Worm (Caenorhabditis elegans) whole organism, young adult: ENCODE results near the gene T21C9.9.

Experiments used
- C06A6.2 ChIP-seq: fragments of 200-800 bp; sonication (Bioruptor generic); conservative IDR thresholded peaks from 2 replicates; pipeline ENCODE4 v1.3.6; 2022; ENCODE audit warnings: missing genetic modification characterization, missing compliant biosample characterization
- K11D2.4 ChIP-seq: fragments of 200-800 bp; sonication (Bioruptor generic); IDR thresholded peaks from 2 replicates; pipeline ENCODE4 v1.3.6; 2022; ENCODE audit warnings: missing genetic modification reagents, missing genetic modification characterization, missing compliant biosample characterization
- Y53F4B.3 ChIP-seq: fragments of 200-800 bp; sonication (Bioruptor generic); IDR thresholded peaks from 2 replicates; pipeline ENCODE4 v1.3.6; 2022; ENCODE audit warnings: missing genetic modification reagents, missing genetic modification characterization, missing compliant biosample characterization
- Y56A3A.18 ChIP-seq: fragments of 200-800 bp; sonication (Bioruptor generic); IDR thresholded peaks from 2 replicates; pipeline ENCODE4 v1.3.6; 2022; ENCODE audit warnings: missing genetic modification reagents, missing genetic modification characterization, missing compliant biosample characterization
- Y67H2A.10 ChIP-seq: fragments of 200-800 bp; sonication (Bioruptor generic); conservative IDR thresholded peaks from 2 replicates; pipeline ENCODE4 v1.3.6; 2022; ENCODE audit warnings: missing genetic modification reagents, missing genetic modification characterization, missing compliant biosample characterization
- atf-7 ChIP-seq: sonication (generic microtip); optimal IDR thresholded peaks from 2 replicates; lab custom pipeline; 2017; ENCODE audit warnings: mild to moderate bottlenecking, missing genetic modification characterization, missing compliant biosample characterization
- attf-6 ChIP-seq: fragments of 200-800 bp; sonication (Bioruptor generic); IDR thresholded peaks from 2 replicates; pipeline ENCODE4 v1.3.6; 2022; ENCODE audit warnings: missing genetic modification reagents, missing genetic modification characterization, missing compliant biosample characterization
- bed-2 ChIP-seq: fragments of 200-800 bp; sonication (Bioruptor generic); IDR thresholded peaks from 2 replicates; pipeline ENCODE4 v1.3.6; 2022; ENCODE audit warnings: missing genetic modification reagents, missing genetic modification characterization, missing compliant biosample characterization
- ccch-3 ChIP-seq: fragments of 200-800 bp; sonication (Bioruptor generic); optimal IDR thresholded peaks from 2 replicates; lab custom pipeline; 2018; ENCODE audit warnings: mild to moderate bottlenecking, missing genetic modification characterization, missing compliant biosample characterization
- ceh-79 ChIP-seq: sonication (generic microtip); optimal IDR thresholded peaks from 2 replicates; lab custom pipeline; 2017; ENCODE audit warnings: mild to moderate bottlenecking, missing genetic modification characterization, missing compliant biosample characterization
- dox-1 ChIP-seq: fragments of 200-800 bp; sonication (Bioruptor generic); IDR thresholded peaks from 2 replicates; pipeline ENCODE4 v1.3.6; 2022; ENCODE audit warnings: missing genetic modification reagents, missing genetic modification characterization, missing compliant biosample characterization
- dpff-1 ChIP-seq: sonication (generic microtip); optimal IDR thresholded peaks from 2 replicates; lab custom pipeline; 2017; ENCODE audit warnings: mild to moderate bottlenecking, missing genetic modification characterization, missing compliant biosample characterization
- dpl-1 ChIP-seq: fragments of 150-350 bp; optimal IDR thresholded peaks from 2 replicates; lab custom pipeline; 2014; ENCODE audit warnings: missing biosample characterization, missing genetic modification reagents, missing genetic modification characterization
- egl-44 ChIP-seq: fragments of 200-800 bp; sonication (Bioruptor generic); IDR thresholded peaks from 2 replicates; pipeline ENCODE4 v1.3.6; 2022; ENCODE audit warnings: missing genetic modification reagents, missing genetic modification characterization, missing compliant biosample characterization
- egrh-3 ChIP-seq: fragments of 200-800 bp; sonication (Bioruptor generic); IDR thresholded peaks from 2 replicates; pipeline ENCODE4 v1.3.6; 2022; ENCODE audit warnings: missing genetic modification reagents, missing genetic modification characterization, missing compliant biosample characterization
- ekl-4 ChIP-seq: fragments of 200-800 bp; sonication (Bioruptor generic); IDR thresholded peaks from 2 replicates; pipeline ENCODE4 v1.3.6; 2022; ENCODE audit warnings: missing genetic modification reagents, missing genetic modification characterization, missing compliant biosample characterization
- ets-4 ChIP-seq: fragments of 200-800 bp; sonication (Bioruptor generic); optimal IDR thresholded peaks from 2 replicates; lab custom pipeline; 2018; ENCODE audit warnings: mild to moderate bottlenecking, missing genetic modification characterization, missing compliant biosample characterization
- gei-17 ChIP-seq: fragments of 200-800 bp; sonication (Bioruptor generic); optimal IDR thresholded peaks from 2 replicates; lab custom pipeline; 2018; ENCODE audit warnings: mild to moderate bottlenecking, missing genetic modification characterization, missing compliant biosample characterization
- him-1 ChIP-seq: sonication (generic microtip); optimal IDR thresholded peaks from 2 replicates; lab custom pipeline; 2016; ENCODE audit warnings: missing genotype, missing genetic modification reagents, missing genetic modification characterization, missing compliant biosample characterization
- hlh-12 ChIP-seq: sonication (generic microtip); optimal IDR thresholded peaks from 2 replicates; lab custom pipeline; 2016; ENCODE audit warnings: missing genetic modification characterization, missing compliant biosample characterization
- hlh-26 ChIP-seq: fragments of 200-800 bp; sonication (Bioruptor generic); conservative IDR thresholded peaks from 2 replicates; pipeline ENCODE4 v1.3.6; 2022; ENCODE audit warnings: missing genetic modification reagents, missing genetic modification characterization, missing compliant biosample characterization
- lin-40 ChIP-seq: sonication (generic microtip); optimal IDR thresholded peaks from 2 replicates; lab custom pipeline; 2016; ENCODE audit warnings: missing genetic modification characterization, mild to moderate bottlenecking, missing compliant biosample characterization, missing genotype, missing genetic modification reagents
- lsl-1 ChIP-seq: fragments of 200-800 bp; sonication (Bioruptor generic); optimal IDR thresholded peaks from 2 replicates; lab custom pipeline; 2018; ENCODE audit warnings: mild to moderate bottlenecking, missing genetic modification characterization, moderate library complexity, missing compliant biosample characterization
- madf-3 ChIP-seq: fragments of 200-800 bp; sonication (Bioruptor generic); IDR thresholded peaks from 2 replicates; pipeline ENCODE4 v1.3.6; 2022; ENCODE audit warnings: missing genetic modification reagents, missing genetic modification characterization, missing compliant biosample characterization
- mxl-1 ChIP-seq: sonication (generic microtip); optimal IDR thresholded peaks from 2 replicates; lab custom pipeline; 2016; ENCODE audit warnings: missing genetic modification characterization, missing compliant biosample characterization
- nfyb-1 ChIP-seq: fragments of 200-800 bp; sonication (Bioruptor generic); IDR thresholded peaks from 2 replicates; pipeline ENCODE4 v1.3.6; 2022; ENCODE audit warnings: missing genetic modification reagents, missing genetic modification characterization, missing compliant biosample characterization
- nhr-27 ChIP-seq: fragments of 200-800 bp; sonication (Bioruptor generic); optimal IDR thresholded peaks from 2 replicates; lab custom pipeline; 2018; ENCODE audit warnings: mild to moderate bottlenecking, missing genetic modification characterization, moderate library complexity, missing compliant biosample characterization
- nhr-80 ChIP-seq: sonication (generic microtip); optimal IDR thresholded peaks from 2 replicates; lab custom pipeline; 2016; ENCODE audit warnings: missing genetic modification characterization, missing compliant biosample characterization
- rcor-1 ChIP-seq: fragments of 200-800 bp; sonication (Bioruptor generic); IDR thresholded peaks from 2 replicates; pipeline ENCODE4 v1.3.6; 2022; ENCODE audit warnings: missing genetic modification reagents, missing genetic modification characterization, missing compliant biosample characterization
- repo-1 ChIP-seq: sonication (generic microtip); optimal IDR thresholded peaks from 2 replicates; lab custom pipeline; 2017; ENCODE audit warnings: mild to moderate bottlenecking, missing genetic modification characterization, missing compliant biosample characterization
- snpc-1.3 ChIP-seq: sonication (generic microtip); optimal IDR thresholded peaks from 2 replicates; lab custom pipeline; 2017; ENCODE audit warnings: missing genetic modification characterization, mild to moderate bottlenecking, missing compliant biosample characterization, antibody characterized with exemption, moderate library complexity, missing genotype, missing genetic modification reagents; ENCODE audit not compliant: insufficient read depth
- snpc-4 ChIP-seq, 5 experiments: fragments of 150-350 bp in 1 of 5; sonication (generic microtip) in 4 of 5; optimal IDR thresholded peaks; 2 replicates each; lab custom pipeline; 2014 to 2018; ENCODE audit warnings: missing genetic modification characterization in 5 of 5, missing biosample characterization in 3 of 5, antibody characterized with exemption in 2 of 5, mild to moderate bottlenecking in 2 of 5, missing compliant biosample characterization in 2 of 5, missing genotype in 2 of 5, moderate library complexity in 2 of 5, missing genetic modification reagents in 1 of 5
- somi-1 ChIP-seq: fragments of 200-800 bp; sonication (Bioruptor generic); optimal IDR thresholded peaks from 2 replicates; lab custom pipeline; 2018; ENCODE audit warnings: mild to moderate bottlenecking, missing genetic modification characterization, missing compliant biosample characterization
- tlf-1 ChIP-seq: fragments of 200-800 bp; sonication (Bioruptor generic); optimal IDR thresholded peaks from 2 replicates; lab custom pipeline; 2018; ENCODE audit warnings: mild to moderate bottlenecking, missing genetic modification characterization, missing compliant biosample characterization
- xnd-1 ChIP-seq: sonication (generic microtip); optimal IDR thresholded peaks from 2 replicates; lab custom pipeline; 2016; ENCODE audit warnings: missing genotype, missing genetic modification reagents, missing genetic modification characterization, missing compliant biosample characterization
- ztf-22 ChIP-seq: fragments of 200-800 bp; sonication (Bioruptor generic); optimal IDR thresholded peaks from 2 replicates; lab custom pipeline; 2018; ENCODE audit warnings: mild to moderate bottlenecking, missing genetic modification characterization, moderate library complexity, missing compliant biosample characterization
- ztf-6 ChIP-seq: fragments of 200-800 bp; sonication (Bioruptor generic); IDR thresholded peaks from 2 replicates; pipeline ENCODE4 v1.3.6; 2022; ENCODE audit warnings: missing genetic modification reagents, missing genetic modification characterization, missing compliant biosample characterization

Gene T21C9.9

DNA sequence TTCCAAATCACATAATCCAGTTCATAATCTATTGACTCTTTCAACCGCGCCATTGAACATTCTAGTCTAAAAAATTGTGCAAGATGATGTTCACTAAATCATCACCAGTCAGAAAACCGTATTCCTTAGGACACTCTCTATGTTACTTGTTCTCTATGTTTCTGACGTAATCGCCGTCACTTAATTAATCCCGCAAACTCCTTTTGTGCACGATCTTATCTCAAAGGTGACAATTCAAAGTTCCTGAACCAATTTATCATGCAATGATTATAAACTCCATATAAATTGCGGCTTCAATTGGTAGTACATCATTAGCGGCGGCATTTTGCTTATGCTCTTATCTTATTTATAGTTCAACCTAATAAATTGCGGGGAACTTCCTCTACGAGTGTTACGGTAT, 29.6 kb downstream of the T21C9.9 start:
- TF ChIP-seq nhr-80 (tag; lab: Kevin White, UChicago) (peak; percentile 60), gei-17 (GFP tag; lab: Kevin White, UChicago) (no peak), ekl-4 (GFP tag; lab: Robert Waterston, UW) (no peak), egl-44 (GFP tag; lab: Robert Waterston, UW) (no peak), atf-7 (tag; lab: Kevin White, UChicago) (peak; percentile 63), him-1 (no peak), ztf-6 (GFP tag; lab: Robert Waterston, UW) (no peak), rcor-1 (no peak)

DNA sequence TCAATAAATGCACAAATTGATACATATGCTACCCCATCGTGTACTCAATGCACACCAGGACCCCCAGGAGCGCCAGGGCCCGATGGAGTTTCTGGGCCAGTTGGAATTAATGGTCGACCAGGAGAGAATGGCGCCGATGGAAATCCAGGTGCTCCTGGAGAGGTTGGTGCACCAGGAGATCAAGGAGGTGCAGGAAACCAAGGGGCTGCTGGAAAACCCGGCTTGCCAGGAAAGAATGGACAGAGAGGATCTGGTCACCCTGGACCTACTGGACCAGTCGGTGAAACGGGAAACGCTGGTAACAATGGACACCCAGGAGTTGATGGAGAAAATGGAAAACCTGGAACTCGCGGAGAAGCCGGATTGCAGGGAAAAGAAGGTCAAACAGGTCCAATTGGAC, 30.7 kb downstream of the T21C9.9 start:
- TF ChIP-seq ccch-3 (GFP tag; lab: Kevin White, UChicago) (no peak), repo-1 (tag; lab: Kevin White, UChicago) (no peak), egrh-3 (GFP tag; lab: Robert Waterston, UW) (peak; percentile 52; the same call in 1 of the 2 replicates), ets-4 (GFP tag; lab: Kevin White, UChicago) (no peak), ztf-22 (GFP tag; lab: Kevin White, UChicago) (peak; percentile 30)
- TF ChIP-seq, all 124 proteins: peak for 2

DNA sequence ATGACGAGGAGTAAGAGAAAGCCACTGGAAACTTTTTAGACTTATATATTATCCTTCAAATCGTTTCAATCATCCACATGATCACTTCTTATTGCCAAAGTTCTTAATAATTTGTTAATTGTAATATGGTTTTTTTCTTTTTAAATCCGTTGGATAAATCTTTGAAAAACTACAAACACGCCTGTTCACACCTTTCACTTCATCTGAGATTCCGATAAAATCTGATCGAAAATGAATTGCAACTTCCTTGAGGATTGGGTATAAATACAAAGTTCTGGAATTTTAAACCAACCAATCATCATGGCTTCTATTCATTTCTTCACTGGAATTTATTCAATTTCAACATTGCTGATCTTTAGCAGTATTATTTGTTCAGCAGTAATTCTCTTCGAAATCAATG, 31.8 kb downstream of the T21C9.9 start, which contains the start of gene col-152:
col-152 (plus strand) TSS at position 301 of the 400 bp plus-strand sequence.
- no peak for TF ChIP-seq somi-1 (GFP tag; lab: Kevin White, UChicago)
- no peak for TF ChIP-seq ceh-79 (tag; lab: Kevin White, UChicago)
- TF ChIP-seq nfyb-1 (GFP tag; lab: Robert Waterston, UW) = no peak
- TF ChIP-seq mxl-1 = no peak
- TF ChIP-seq, all 124 proteins: peak for 0

DNA sequence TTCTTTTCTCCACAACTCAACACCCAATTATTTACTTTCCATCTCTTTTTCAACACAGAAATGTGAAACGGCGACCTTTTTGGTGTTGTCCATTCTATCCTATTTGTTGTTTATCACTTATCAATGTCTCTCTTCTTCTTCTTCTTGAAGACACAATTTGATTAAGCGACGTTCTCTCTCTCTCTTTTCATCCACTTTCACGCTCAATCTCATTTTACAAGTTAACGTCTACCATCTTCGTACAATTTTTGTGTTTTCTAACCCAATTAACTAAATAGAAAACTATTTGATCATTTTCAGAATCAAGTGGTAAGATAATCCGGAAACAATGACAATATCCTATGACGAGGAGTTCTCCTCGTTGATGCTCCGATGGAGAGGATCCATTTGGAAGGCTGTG, 34.7 kb downstream of the T21C9.9 start, which contains the start of gene best-14:
best-14 (plus strand) TSS at position 301 of the 400 bp plus-strand sequence.
- no peak for TF ChIP-seq ekl-4 (GFP tag; lab: Robert Waterston, UW)
- no peak for TF ChIP-seq Y56A3A.18 (GFP tag; lab: Robert Waterston, UW)
- TF ChIP-seq attf-6 (GFP tag; lab: Robert Waterston, UW) = no peak
- TF ChIP-seq lsl-1 (GFP tag; lab: Kevin White, UChicago) = no peak
- no peak for TF ChIP-seq K11D2.4
- no peak for TF ChIP-seq rcor-1
- no peak for TF ChIP-seq hlh-12 (tag; lab: Kevin White, UChicago)
- TF ChIP-seq Y67H2A.10 (GFP tag; lab: Robert Waterston, UW) = no peak
- no peak for TF ChIP-seq Y53F4B.3
- no peak for TF ChIP-seq snpc-1.3 (tag; lab: Kevin White, UChicago)
- TF ChIP-seq lin-40 (tag; lab: Kevin White, UChicago) = no peak
- TF ChIP-seq ets-4 (GFP tag; lab: Kevin White, UChicago) = no peak
- no peak for TF ChIP-seq dpff-1 (tag; lab: Kevin White, UChicago)

DNA sequence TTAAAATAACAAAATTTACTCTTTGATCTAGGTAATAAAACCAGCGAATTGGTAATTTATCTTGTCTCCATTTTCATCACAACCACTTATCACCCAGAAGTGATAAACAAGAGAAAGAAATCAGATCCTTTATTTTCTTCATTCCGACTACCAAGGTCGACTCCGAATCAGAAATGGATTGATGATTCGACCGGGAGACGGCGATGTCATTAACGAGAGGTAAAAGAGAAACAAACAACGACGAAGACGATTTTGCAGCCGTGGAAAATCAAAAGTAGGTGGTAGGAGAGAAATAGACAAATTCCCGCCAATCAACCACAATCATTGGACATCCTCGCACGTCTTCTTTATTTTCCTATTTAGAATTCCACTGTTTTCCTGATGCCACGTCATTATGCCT, 35.3 kb downstream of the T21C9.9 start:
- TF ChIP-seq xnd-1 (no peak), C06A6.2 (no peak), ztf-22 (GFP tag; lab: Kevin White, UChicago) (no peak), bed-2 (GFP tag; lab: Robert Waterston, UW) (no peak), dox-1 (no peak), Y56A3A.18 (GFP tag; lab: Robert Waterston, UW) (no peak), hlh-26 (no peak), madf-3 (GFP tag; lab: Robert Waterston, UW) (no peak), dpl-1 (GFP tag; lab: Kevin White, UChicago) (no peak), dpff-1 (tag; lab: Kevin White, UChicago) (no peak), snpc-4 (GFP tag; optimal IDR thresholded peaks at IDR 0.05; lab: Kevin White, UChicago) (no peak), snpc-4 (tag; optimal IDR thresholded peaks at IDR 0.05; lab: Kevin White, UChicago) (no peak), nhr-27 (tag; lab: Kevin White, UChicago) (no peak), tlf-1 (GFP tag; lab: Kevin White, UChicago) (no peak)
